Worm (Caenorhabditis elegans) whole organism, young adult: ENCODE measurements around the gene gly-3.

Experiments used
- B0336.3 ChIP-seq: fragments of 200-800 bp; sonication (Bioruptor generic); IDR thresholded peaks from 2 replicates; pipeline ENCODE4 v1.3.6; 2022; ENCODE audit warnings: missing genetic modification characterization, missing compliant biosample characterization
- C06A6.2 ChIP-seq: fragments of 200-800 bp; sonication (Bioruptor generic); conservative IDR thresholded peaks from 2 replicates; pipeline ENCODE4 v1.3.6; 2022; ENCODE audit warnings: missing genetic modification characterization, missing compliant biosample characterization
- D2030.7 ChIP-seq: fragments of 200-800 bp; sonication (Bioruptor generic); IDR thresholded peaks from 2 replicates; pipeline ENCODE4 v1.3.6; 2022; ENCODE audit warnings: missing genetic modification reagents, missing genetic modification characterization, missing compliant biosample characterization
- F57A8.1 ChIP-seq: fragments of 200-800 bp; sonication (Bioruptor generic); optimal IDR thresholded peaks from 2 replicates; lab custom pipeline; 2018; ENCODE audit warnings: mild to moderate bottlenecking, missing genetic modification characterization, moderate library complexity, missing compliant biosample characterization
- Y53F4B.3 ChIP-seq: fragments of 200-800 bp; sonication (Bioruptor generic); IDR thresholded peaks from 2 replicates; pipeline ENCODE4 v1.3.6; 2022; ENCODE audit warnings: missing genetic modification reagents, missing genetic modification characterization, missing compliant biosample characterization
- Y53G8AR.9 ChIP-seq: fragments of 200-800 bp; sonication (Bioruptor generic); conservative IDR thresholded peaks from 2 replicates; pipeline ENCODE4 v1.3.6; 2022; ENCODE audit warnings: missing genetic modification reagents, missing genetic modification characterization, missing compliant biosample characterization
- aptf-2 ChIP-seq: fragments of 200-800 bp; sonication (Bioruptor generic); conservative IDR thresholded peaks from 2 replicates; pipeline ENCODE4 v1.3.6; 2022; ENCODE audit warnings: missing genetic modification reagents, missing genetic modification characterization, missing compliant biosample characterization
- aptf-3 ChIP-seq: fragments of 200-800 bp; sonication (Bioruptor generic); IDR thresholded peaks from 2 replicates; pipeline ENCODE4 v1.3.6; 2022; ENCODE audit warnings: missing genetic modification characterization, missing compliant biosample characterization
- atf-7 ChIP-seq: sonication (generic microtip); optimal IDR thresholded peaks from 2 replicates; lab custom pipeline; 2017; ENCODE audit warnings: mild to moderate bottlenecking, missing genetic modification characterization, missing compliant biosample characterization
- attf-3 ChIP-seq: fragments of 200-800 bp; sonication (Bioruptor generic); conservative IDR thresholded peaks from 2 replicates; pipeline ENCODE4 v1.3.6; 2022; ENCODE audit warnings: missing genetic modification reagents, missing genetic modification characterization, missing compliant biosample characterization
- attf-5 ChIP-seq: fragments of 200-800 bp; sonication (Bioruptor generic); optimal IDR thresholded peaks from 2 replicates; lab custom pipeline; 2018; ENCODE audit warnings: mild to moderate bottlenecking, missing genetic modification characterization, missing compliant biosample characterization
- bed-1 ChIP-seq: fragments of 200-800 bp; sonication (Bioruptor generic); IDR thresholded peaks from 2 replicates; pipeline ENCODE4 v1.3.6; 2022; ENCODE audit warnings: missing genetic modification reagents, missing genetic modification characterization, missing compliant biosample characterization
- ccch-3 ChIP-seq: fragments of 200-800 bp; sonication (Bioruptor generic); optimal IDR thresholded peaks from 2 replicates; lab custom pipeline; 2018; ENCODE audit warnings: mild to moderate bottlenecking, missing genetic modification characterization, missing compliant biosample characterization
- cebp-1 ChIP-seq, 2 experiments: fragments of 200-800 bp in 1 of 2; sonication (Bioruptor generic) in 1 of 2; sonication (generic microtip) in 1 of 2; IDR thresholded peaks in 1 of 2; optimal IDR thresholded peaks in 1 of 2; 2 replicates each; pipeline versions ENCODE4 v1.3.6 to Lab custom; 2017 to 2022; ENCODE audit warnings: missing compliant biosample characterization in 2 of 2, missing genetic modification characterization in 2 of 2, mild to moderate bottlenecking in 1 of 2, missing genetic modification reagents in 1 of 2, moderate library complexity in 1 of 2
- ceh-58 ChIP-seq: fragments of 200-800 bp; sonication (Bioruptor generic); IDR thresholded peaks from 2 replicates; pipeline ENCODE4 v1.3.6; 2022; ENCODE audit warnings: missing genetic modification characterization, missing compliant biosample characterization
- ceh-79 ChIP-seq: sonication (generic microtip); optimal IDR thresholded peaks from 2 replicates; lab custom pipeline; 2017; ENCODE audit warnings: mild to moderate bottlenecking, missing genetic modification characterization, missing compliant biosample characterization
- ceh-91 ChIP-seq: fragments of 200-800 bp; sonication (Bioruptor generic); IDR thresholded peaks from 2 replicates; pipeline ENCODE4 v1.3.6; 2022; ENCODE audit warnings: missing genetic modification reagents, missing genetic modification characterization, missing compliant biosample characterization
- dpff-1 ChIP-seq: sonication (generic microtip); optimal IDR thresholded peaks from 2 replicates; lab custom pipeline; 2017; ENCODE audit warnings: mild to moderate bottlenecking, missing genetic modification characterization, missing compliant biosample characterization
- egl-18 ChIP-seq: fragments of 200-800 bp; sonication (Bioruptor generic); IDR thresholded peaks from 2 replicates; pipeline ENCODE4 v1.3.6; 2022; ENCODE audit warnings: missing genetic modification reagents, missing genetic modification characterization, missing compliant biosample characterization
- gei-17 ChIP-seq: fragments of 200-800 bp; sonication (Bioruptor generic); optimal IDR thresholded peaks from 2 replicates; lab custom pipeline; 2018; ENCODE audit warnings: mild to moderate bottlenecking, missing genetic modification characterization, missing compliant biosample characterization
- him-1 ChIP-seq: sonication (generic microtip); optimal IDR thresholded peaks from 2 replicates; lab custom pipeline; 2016; ENCODE audit warnings: missing genotype, missing genetic modification reagents, missing genetic modification characterization, missing compliant biosample characterization
- hmg-1.2 ChIP-seq: fragments of 200-800 bp; sonication (Bioruptor generic); IDR thresholded peaks from 2 replicates; pipeline ENCODE4 v1.3.6; 2022; ENCODE audit warnings: missing genetic modification reagents, missing genetic modification characterization, missing compliant biosample characterization
- lag-1 ChIP-seq: fragments of 200-800 bp; sonication (Bioruptor generic); IDR thresholded peaks from 2 replicates; pipeline ENCODE4 v1.3.6; 2022; ENCODE audit warnings: missing genetic modification reagents, missing genetic modification characterization, missing compliant biosample characterization
- lin-54 ChIP-seq: fragments of 200-800 bp; sonication (Bioruptor generic); optimal IDR thresholded peaks from 2 replicates; lab custom pipeline; 2018; ENCODE audit warnings: mild to moderate bottlenecking, missing genetic modification characterization, missing compliant biosample characterization
- lsy-27 ChIP-seq: sonication (generic microtip); optimal IDR thresholded peaks from 2 replicates; lab custom pipeline; 2017; ENCODE audit warnings: missing genetic modification characterization, mild to moderate bottlenecking, missing compliant biosample characterization, antibody characterized with exemption, missing genotype, borderline replicate concordance; ENCODE audit not compliant: insufficient read depth
- madf-6 ChIP-seq: fragments of 200-800 bp; sonication (Bioruptor generic); IDR thresholded peaks from 2 replicates; pipeline ENCODE4 v1.3.6; 2022; ENCODE audit warnings: missing genetic modification reagents, missing genetic modification characterization, missing compliant biosample characterization
- nfya-2 ChIP-seq: fragments of 200-800 bp; sonication (Bioruptor generic); IDR thresholded peaks from 2 replicates; pipeline ENCODE4 v1.3.6; 2022; ENCODE audit warnings: missing genetic modification reagents, missing genetic modification characterization, missing compliant biosample characterization
- nhr-27 ChIP-seq: fragments of 200-800 bp; sonication (Bioruptor generic); optimal IDR thresholded peaks from 2 replicates; lab custom pipeline; 2018; ENCODE audit warnings: mild to moderate bottlenecking, missing genetic modification characterization, moderate library complexity, missing compliant biosample characterization
- nhr-80 ChIP-seq: sonication (generic microtip); optimal IDR thresholded peaks from 2 replicates; lab custom pipeline; 2016; ENCODE audit warnings: missing genetic modification characterization, missing compliant biosample characterization
- nhr-90 ChIP-seq: sonication (generic microtip); optimal IDR thresholded peaks from 2 replicates; lab custom pipeline; 2016; ENCODE audit warnings: missing genotype, mild to moderate bottlenecking, missing genetic modification characterization, missing compliant biosample characterization
- pbrm-1 ChIP-seq: fragments of 200-800 bp; sonication (Bioruptor generic); IDR thresholded peaks from 2 replicates; pipeline ENCODE4 v1.3.6; 2022; ENCODE audit warnings: missing genetic modification reagents, missing genetic modification characterization, missing compliant biosample characterization
- pha-4 ChIP-seq: fragments of 150-350 bp; sonication (generic microtip); optimal IDR thresholded peaks from 2 replicates; lab custom pipeline; 2014; ENCODE audit warnings: missing biosample characterization, missing genetic modification reagents, missing genetic modification characterization
- sdz-38 ChIP-seq: sonication (generic microtip); optimal IDR thresholded peaks from 2 replicates; lab custom pipeline; 2016; ENCODE audit warnings: missing genotype, missing genetic modification characterization, missing compliant biosample characterization
- sea-2 ChIP-seq: fragments of 200-800 bp; sonication (Bioruptor generic); IDR thresholded peaks from 2 replicates; pipeline ENCODE4 v1.3.6; 2022; ENCODE audit warnings: missing genetic modification characterization, missing compliant biosample characterization
- unc-130 ChIP-seq: sonication (generic microtip); optimal IDR thresholded peaks from 2 replicates; lab custom pipeline; 2016; ENCODE audit warnings: missing genetic modification reagents, missing genetic modification characterization, missing compliant biosample characterization
- zfh-2 ChIP-seq: fragments of 200-800 bp; sonication (Bioruptor generic); conservative IDR thresholded peaks from 2 replicates; pipeline ENCODE4 v1.3.6; 2022; ENCODE audit warnings: missing genetic modification reagents, missing genetic modification characterization, missing compliant biosample characterization
- zim-3 ChIP-seq: sonication (generic microtip); optimal IDR thresholded peaks from 2 replicates; lab custom pipeline; 2017; ENCODE audit warnings: mild to moderate bottlenecking, missing genetic modification characterization, moderate library complexity, missing compliant biosample characterization
- ztf-18 ChIP-seq: sonication (generic microtip); optimal IDR thresholded peaks from 2 replicates; lab custom pipeline; 2016; ENCODE audit warnings: missing genotype, mild to moderate bottlenecking, missing genetic modification characterization, missing compliant biosample characterization
- ztf-22 ChIP-seq: fragments of 200-800 bp; sonication (Bioruptor generic); optimal IDR thresholded peaks from 2 replicates; lab custom pipeline; 2018; ENCODE audit warnings: mild to moderate bottlenecking, missing genetic modification characterization, moderate library complexity, missing compliant biosample characterization
- ztf-25 ChIP-seq: fragments of 200-800 bp; sonication (Bioruptor generic); IDR thresholded peaks from 2 replicates; pipeline ENCODE4 v1.3.6; 2022; ENCODE audit warnings: missing genetic modification reagents, missing genetic modification characterization, missing compliant biosample characterization
- ztf-3 ChIP-seq: fragments of 200-800 bp; sonication (Bioruptor generic); optimal IDR thresholded peaks from 2 replicates; lab custom pipeline; 2018; ENCODE audit warnings: mild to moderate bottlenecking, missing genetic modification characterization, missing compliant biosample characterization
- ztf-6 ChIP-seq: fragments of 200-800 bp; sonication (Bioruptor generic); IDR thresholded peaks from 2 replicates; pipeline ENCODE4 v1.3.6; 2022; ENCODE audit warnings: missing genetic modification reagents, missing genetic modification characterization, missing compliant biosample characterization

Gene gly-3

ce11 chrIII:7913488-7913887 is 4.1 kb downstream of the gly-3 start, which contains the start of gene ZK688.12:
Gene ZK688.12 (minus strand): TSS chrIII:7913588.
- TF ChIP-seq aptf-2 (GFP tag; lab: Robert Waterston, UW) (no peak), lin-54 (no peak), pbrm-1 (GFP tag; lab: Robert Waterston, UW) (no peak), attf-5 (GFP tag; lab: Kevin White, UChicago) (no peak), Y53F4B.3 (GFP tag; lab: Robert Waterston, UW) (no peak), madf-6 (GFP tag; lab: Robert Waterston, UW) (no peak), cebp-1 (GFP tag; IDR thresholded peaks at IDR 0.05; lab: Robert Waterston, UW) (no peak), cebp-1 (tag; optimal IDR thresholded peaks at IDR 0.05; lab: Kevin White, UChicago) (no peak), ztf-25 (no peak), B0336.3 (GFP tag; lab: Robert Waterston, UW) (no peak), sdz-38 (no peak), ceh-79 (tag; lab: Kevin White, UChicago) (no peak), lag-1 (no peak), atf-7 (no peak)

- TF ChIP-seq C06A6.2 (GFP tag; lab: Robert Waterston, UW) = no peak
- TF ChIP-seq nhr-80 (tag; lab: Kevin White, UChicago) = peak; percentile 25
- peak; percentile 85 for TF ChIP-seq hmg-1.2
- TF ChIP-seq attf-5 (GFP tag; lab: Kevin White, UChicago) = peak; percentile 68
- TF ChIP-seq, all 124 proteins: peak for 3
Observed at ce11 chrIII:7911621-7912020, 5.9 kb downstream of the gly-3 start, which contains the start of gene ZK688.7. Gene ZK688.7 (minus strand): TSS chrIII:7911634.

ce11 chrIII:7909263-7909662 is 8.3 kb downstream of the gly-3 start, which contains the start of gene ZK688.1:
Gene ZK688.1 (plus strand): TSS chrIII:7909563.
- TF ChIP-seq him-1 (tag; lab: Kevin White, UChicago) = no peak
- no peak for TF ChIP-seq ztf-22
- no peak for TF ChIP-seq nhr-27 (tag; lab: Kevin White, UChicago)
- TF ChIP-seq egl-18 (GFP tag; lab: Robert Waterston, UW) = no peak
- no peak for TF ChIP-seq ceh-58 (GFP tag; lab: Robert Waterston, UW)
- no peak for TF ChIP-seq attf-3 (GFP tag; lab: Robert Waterston, UW)

ce11 chrIII:7907515-7907914 is 10.1 kb downstream of the gly-3 start, which contains the start of gene pcp-5:
Gene pcp-5 (minus strand): TSS chrIII:7907615.
- TF ChIP-seq ccch-3 (GFP tag; lab: Kevin White, UChicago) (no peak), pha-4 (tag; lab: Kevin White, UChicago) (no peak), nhr-90 (tag; lab: Kevin White, UChicago) (no peak), nfya-2 (GFP tag; lab: Robert Waterston, UW) (no peak), F57A8.1 (GFP tag; lab: Kevin White, UChicago) (no peak), aptf-3 (no peak), sea-2 (GFP tag; lab: Robert Waterston, UW) (no peak), zfh-2 (GFP tag; lab: Robert Waterston, UW) (no peak), ztf-3 (GFP tag; lab: Kevin White, UChicago) (no peak), unc-130 (no peak), Y53G8AR.9 (GFP tag; lab: Robert Waterston, UW) (no peak), bed-1 (GFP tag; lab: Robert Waterston, UW) (no peak), D2030.7 (GFP tag; lab: Robert Waterston, UW) (no peak), zim-3 (tag; lab: Kevin White, UChicago) (no peak), ztf-18 (tag; lab: Kevin White, UChicago) (no peak), dpff-1 (tag; lab: Kevin White, UChicago) (no peak), lsy-27 (tag; lab: Kevin White, UChicago) (no peak), ceh-91 (no peak), gei-17 (GFP tag; lab: Kevin White, UChicago) (no peak), ztf-6 (GFP tag; lab: Robert Waterston, UW) (no peak)
